Worm (Caenorhabditis elegans) whole organism, L1 larva: ENCODE results near the gene ZC317.7.
"Not testable (repeated sequence)": the region's sequence is repeated elsewhere in the genome, so short reads cannot be mapped to it uniquely, and the experiment has no call there.

Experiments used
- aha-1 ChIP-seq: fragments of 150-350 bp; optimal IDR thresholded peaks from 2 replicates; lab custom pipeline; 2014; ENCODE audit warnings: missing biosample characterization, missing genetic modification characterization
- aly-2 ChIP-seq: fragments of 150-350 bp; optimal IDR thresholded peaks from 2 replicates; lab custom pipeline; 2014; ENCODE audit warnings: missing biosample characterization, missing genetic modification characterization
- ama-1 ChIP-seq: fragments of 150-350 bp; optimal IDR thresholded peaks from 2 replicates; lab custom pipeline; 2014
- blmp-1 ChIP-seq: fragments of 150-350 bp; optimal IDR thresholded peaks from 2 replicates; lab custom pipeline; 2014; ENCODE audit warnings: missing biosample characterization, missing genetic modification characterization
- ceh-63 ChIP-seq: fragments of 200-800 bp; sonication (Bioruptor generic); optimal IDR thresholded peaks from 2 replicates; lab custom pipeline; 2018; ENCODE audit warnings: mild to moderate bottlenecking, missing genetic modification characterization, missing compliant biosample characterization
- ceh-88 ChIP-seq: fragments of 200-800 bp; sonication (Bioruptor generic); IDR thresholded peaks from 2 replicates; pipeline ENCODE4 v1.3.6; 2022; ENCODE audit warnings: missing genetic modification characterization, missing compliant biosample characterization
- dsc-1 ChIP-seq: sonication (generic microtip); optimal IDR thresholded peaks from 2 replicates; lab custom pipeline; 2016; ENCODE audit warnings: mild to moderate bottlenecking, missing genetic modification characterization, missing compliant biosample characterization
- efl-1 ChIP-seq, 4 experiments: fragments of 150-350 bp; optimal IDR thresholded peaks in 3 of 4; peaks in 1 of 4; 1 replicate in 1 of 4; 2 replicates in 3 of 4; lab custom pipeline; 2014; ENCODE audit warnings: missing biosample characterization in 2 of 4, missing genetic modification characterization in 2 of 4, missing genetic modification reagents in 2 of 4
- elt-2 ChIP-seq: sonication (generic microtip); optimal IDR thresholded peaks from 2 replicates; lab custom pipeline; 2016; ENCODE audit warnings: missing genetic modification characterization, mild to moderate bottlenecking, inconsistent platforms, missing compliant biosample characterization, missing genetic modification reagents
- elt-3 ChIP-seq, 6 experiments: fragments of 150-350 bp in 1 of 6; sonication (generic microtip); optimal IDR thresholded peaks; 2 replicates each; lab custom pipeline; 2017 to 2018; ENCODE audit warnings: missing biosample characterization in 6 of 6, missing genetic modification characterization in 6 of 6, inconsistent platforms in 1 of 6
- ets-5 ChIP-seq: fragments of 200-800 bp; sonication (Bioruptor generic); IDR thresholded peaks from 2 replicates; pipeline ENCODE4 v1.3.6; 2022; ENCODE audit warnings: missing genetic modification characterization, missing compliant biosample characterization
- fos-1 ChIP-seq: fragments of 150-350 bp; optimal IDR thresholded peaks from 2 replicates; lab custom pipeline; 2014; ENCODE audit warnings: missing biosample characterization, missing genetic modification characterization
- hlh-4 ChIP-seq: sonication (generic microtip); optimal IDR thresholded peaks from 2 replicates; lab custom pipeline; 2016; ENCODE audit warnings: mild to moderate bottlenecking, missing genetic modification characterization, missing compliant biosample characterization
- hpl-2 ChIP-seq: fragments of 150-350 bp; optimal IDR thresholded peaks from 2 replicates; lab custom pipeline; 2014; ENCODE audit warnings: missing biosample characterization, missing genetic modification reagents, missing genetic modification characterization
- isw-1 ChIP-seq: fragments of 200-800 bp; sonication (Bioruptor generic); IDR thresholded peaks from 2 replicates; pipeline ENCODE4 v1.3.6; 2022; ENCODE audit warnings: missing genetic modification characterization, missing compliant biosample characterization
- jun-1 ChIP-seq: fragments of 150-350 bp; optimal IDR thresholded peaks from 2 replicates; lab custom pipeline; 2014; ENCODE audit warnings: missing biosample characterization, missing genetic modification reagents, missing genetic modification characterization
- lin-13 ChIP-seq: fragments of 150-350 bp; optimal IDR thresholded peaks from 2 replicates; lab custom pipeline; 2014; ENCODE audit warnings: missing biosample characterization, missing genetic modification reagents, missing genetic modification characterization
- lin-35 ChIP-seq, 2 experiments: fragments of 150-350 bp; optimal IDR thresholded peaks; 2 replicates each; lab custom pipeline; 2014; ENCODE audit warnings: missing biosample characterization in 2 of 2, missing genetic modification characterization in 2 of 2, missing genetic modification reagents in 2 of 2
- lir-3 ChIP-seq: sonication (generic microtip); optimal IDR thresholded peaks from 2 replicates; lab custom pipeline; 2016; ENCODE audit warnings: mild to moderate bottlenecking, missing genetic modification characterization, moderate library complexity, missing compliant biosample characterization; ENCODE audit not compliant: poor library complexity
- lsy-2 ChIP-seq, 2 experiments: fragments of 150-350 bp; optimal IDR thresholded peaks; 2 replicates each; lab custom pipeline; 2014; ENCODE audit warnings: missing biosample characterization in 2 of 2, missing genetic modification characterization in 2 of 2
- mdl-1 ChIP-seq, 2 experiments: fragments of 150-350 bp; optimal IDR thresholded peaks; 2 replicates each; lab custom pipeline; 2014 to 2017; ENCODE audit warnings: missing biosample characterization in 2 of 2, missing genetic modification characterization in 2 of 2, inconsistent platforms in 1 of 2
- mep-1 ChIP-seq: fragments of 150-350 bp; optimal IDR thresholded peaks from 2 replicates; lab custom pipeline; 2014; ENCODE audit warnings: missing biosample characterization, missing genetic modification characterization
- nhr-11 ChIP-seq: fragments of 150-350 bp; optimal IDR thresholded peaks from 2 replicates; lab custom pipeline; 2014; ENCODE audit warnings: missing biosample characterization, missing genetic modification characterization
- nhr-76 ChIP-seq: sonication (generic microtip); optimal IDR thresholded peaks from 2 replicates; lab custom pipeline; 2017; ENCODE audit warnings: missing biosample characterization, missing genetic modification characterization
- nhr-84 ChIP-seq: sonication (generic microtip); optimal IDR thresholded peaks from 2 replicates; lab custom pipeline; 2017; ENCODE audit warnings: missing biosample characterization, missing genetic modification characterization
- nhr-85 ChIP-seq: sonication (generic microtip); peaks from one replicate; lab custom pipeline; 2016; ENCODE audit warnings: missing genetic modification characterization, inconsistent platforms, missing compliant biosample characterization
- nhr-90 ChIP-seq: sonication (generic microtip); optimal IDR thresholded peaks from 2 replicates; lab custom pipeline; 2016; ENCODE audit warnings: mild to moderate bottlenecking, missing genetic modification characterization, missing compliant biosample characterization; ENCODE audit not compliant: poor library complexity
- pag-3 ChIP-seq: sonication (generic microtip); optimal IDR thresholded peaks from 2 replicates; lab custom pipeline; 2017; ENCODE audit warnings: missing genetic modification characterization, mild to moderate bottlenecking, missing compliant biosample characterization, antibody characterized with exemption, borderline replicate concordance; ENCODE audit not compliant: insufficient read depth
- pqm-1 ChIP-seq: sonication (generic microtip); optimal IDR thresholded peaks from 3 replicates; lab custom pipeline; 2017; ENCODE audit warnings: missing biosample characterization, missing genetic modification characterization
- rnt-1 ChIP-seq: sonication (generic microtip); optimal IDR thresholded peaks from 2 replicates; lab custom pipeline; 2016; ENCODE audit warnings: mild to moderate bottlenecking, missing genetic modification characterization, moderate library complexity, missing compliant biosample characterization
- snu-23 ChIP-seq: sonication (generic microtip); optimal IDR thresholded peaks from 2 replicates; lab custom pipeline; 2016; ENCODE audit warnings: missing genetic modification characterization, missing compliant biosample characterization
- sup-37 ChIP-seq: fragments of 200-800 bp; sonication (Bioruptor generic); optimal IDR thresholded peaks from 2 replicates; lab custom pipeline; 2018; ENCODE audit warnings: mild to moderate bottlenecking, missing genetic modification characterization, missing compliant biosample characterization
- tbx-2 ChIP-seq: sonication (generic microtip); optimal IDR thresholded peaks from 2 replicates; lab custom pipeline; 2016; ENCODE audit warnings: missing genetic modification characterization, missing compliant biosample characterization
- unc-130 ChIP-seq: fragments of 150-350 bp; optimal IDR thresholded peaks from 2 replicates; lab custom pipeline; 2017; ENCODE audit warnings: missing biosample characterization, missing genetic modification characterization, inconsistent platforms
- unc-98 ChIP-seq: fragments of 200-800 bp; sonication (Bioruptor generic); IDR thresholded peaks from 2 replicates; pipeline ENCODE4 v1.3.6; 2022; ENCODE audit warnings: missing genetic modification characterization, missing compliant biosample characterization
- zag-1 ChIP-seq: fragments of 150-350 bp; optimal IDR thresholded peaks from 2 replicates; lab custom pipeline; 2014; ENCODE audit warnings: missing biosample characterization, missing genetic modification characterization
- ztf-4 ChIP-seq: fragments of 150-350 bp; optimal IDR thresholded peaks from 2 replicates; lab custom pipeline; 2014; ENCODE audit warnings: missing biosample characterization, missing genetic modification characterization

The ZC317.7 gene

ce11 chrV:5470930-5471329 is at the start of gene ZC317.7:
ZC317.7 (minus strand) TSS chrV:5471030.
- TF ChIP-seq ceh-63 (GFP tag; lab: Kevin White, UChicago); ama-1 (lab: Kevin White, UChicago); nhr-76 (tag; lab: Kevin White, UChicago): not testable (repeated sequence)

- TF ChIP-seq efl-1 (optimal IDR thresholded peaks at IDR 0.05; lab: Kevin White, UChicago) (no peak), efl-1 (GFP tag; optimal IDR thresholded peaks at IDR 0.05 in 1 of 2; lab: Kevin White, UChicago) (peak in 1 of 2 experiments; percentile 49), elt-2 (peak; percentile 46), lin-35 (GFP tag; optimal IDR thresholded peaks at IDR 0.05; lab: Kevin White, UChicago) (peak in 1 of 2 experiments; percentile 1), aly-2 (tag; lab: Kevin White, UChicago) (no peak)
Observed at ce11 chrV:5513630-5514378, 43.0 kb upstream of the ZC317.7 start, which contains the start of the genes hpo-15 and mms-19. hpo-15 (minus strand) TSS chrV:5513830. mms-19 (plus strand) TSS chrV:5514348.

- TF ChIP-seq lin-35 (GFP tag; optimal IDR thresholded peaks at IDR 0.05; lab: Kevin White, UChicago) (peak in 1 of 2 experiments; percentile 0), tbx-2 (tag; lab: Kevin White, UChicago) (no peak), lsy-2 (tag; optimal IDR thresholded peaks at IDR 0.05; lab: Kevin White, UChicago) (no peak), nhr-84 (tag; lab: Kevin White, UChicago) (no peak), ceh-88 (no peak), elt-2 (peak; percentile 80), aha-1 (tag; lab: Kevin White, UChicago) (no peak), fos-1 (no peak), pqm-1 (tag; lab: Kevin White, UChicago) (peak; percentile 75), jun-1 (tag; lab: Kevin White, UChicago) (no peak)
- TF ChIP-seq, all 84 proteins: peak for 3
Observed at ce11 chrV:5512559-5512958, 41.7 kb upstream of the ZC317.7 start.

DNA sequence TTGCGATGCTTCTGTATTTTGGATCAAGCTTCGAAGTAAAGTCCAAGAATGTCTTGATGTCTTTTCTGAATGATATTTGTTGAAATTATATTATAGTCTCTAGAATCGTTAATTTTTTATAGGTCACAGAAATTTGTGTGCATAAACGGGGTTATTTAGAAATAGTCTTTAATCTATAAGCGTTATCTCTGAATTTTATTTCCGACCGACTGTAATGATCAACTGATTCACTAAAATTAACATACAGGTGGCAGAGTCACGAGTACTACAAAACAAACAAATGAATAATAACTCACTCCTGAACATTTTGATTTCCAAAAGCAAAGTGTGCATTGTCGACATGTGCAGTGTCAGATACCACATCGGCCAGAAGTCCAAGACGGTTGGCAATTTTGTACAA is 40.9 kb upstream of the ZC317.7 start:
- TF ChIP-seq lin-35 (GFP tag; optimal IDR thresholded peaks at IDR 0.05; lab: Kevin White, UChicago) (peak in 1 of 2 experiments; percentile 27), elt-2 (peak; percentile 67), sup-37 (GFP tag; lab: Kevin White, UChicago) (no peak)
- TF ChIP-seq, all 84 proteins: peak for 2

ce11 chrV:5509966-5510365 is 39.1 kb upstream of the ZC317.7 start:
- TF ChIP-seq mep-1 (no peak), hpl-2 (no peak), ztf-4 (tag; lab: Kevin White, UChicago) (no peak), hlh-4 (tag; lab: Kevin White, UChicago) (no peak), ceh-88 (no peak), unc-130 (tag; lab: Kevin White, UChicago) (no peak), ets-5 (no peak)

DNA sequence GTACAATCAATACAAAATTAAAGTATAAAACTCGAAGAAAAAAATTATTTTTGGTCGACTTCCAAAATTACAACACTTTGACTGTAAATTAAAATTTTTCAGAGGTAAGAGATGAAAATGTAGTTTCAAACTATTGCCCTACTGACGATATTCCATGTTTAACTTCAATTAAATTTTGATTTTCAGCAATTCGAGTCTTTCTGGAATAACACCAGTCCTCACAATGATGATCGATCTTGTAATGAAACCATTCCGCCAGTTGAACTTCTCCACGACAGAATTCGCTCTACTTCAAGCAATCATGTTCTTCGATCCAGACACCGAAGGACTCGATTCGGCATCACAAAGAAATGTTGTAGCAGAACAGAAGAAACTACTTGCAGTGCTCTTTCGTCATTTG is 38.3 kb upstream of the ZC317.7 start:
- TF ChIP-seq hpl-2, result no peak
- no peak for TF ChIP-seq aly-2 (tag; lab: Kevin White, UChicago)
- TF ChIP-seq pag-3, result no peak
- TF ChIP-seq ztf-4 (tag; lab: Kevin White, UChicago), result no peak
- no peak for TF ChIP-seq lsy-2 (tag; optimal IDR thresholded peaks at IDR 0.05; lab: Kevin White, UChicago)
- no peak for TF ChIP-seq unc-98 (GFP tag; lab: Robert Waterston, UW)

DNA sequence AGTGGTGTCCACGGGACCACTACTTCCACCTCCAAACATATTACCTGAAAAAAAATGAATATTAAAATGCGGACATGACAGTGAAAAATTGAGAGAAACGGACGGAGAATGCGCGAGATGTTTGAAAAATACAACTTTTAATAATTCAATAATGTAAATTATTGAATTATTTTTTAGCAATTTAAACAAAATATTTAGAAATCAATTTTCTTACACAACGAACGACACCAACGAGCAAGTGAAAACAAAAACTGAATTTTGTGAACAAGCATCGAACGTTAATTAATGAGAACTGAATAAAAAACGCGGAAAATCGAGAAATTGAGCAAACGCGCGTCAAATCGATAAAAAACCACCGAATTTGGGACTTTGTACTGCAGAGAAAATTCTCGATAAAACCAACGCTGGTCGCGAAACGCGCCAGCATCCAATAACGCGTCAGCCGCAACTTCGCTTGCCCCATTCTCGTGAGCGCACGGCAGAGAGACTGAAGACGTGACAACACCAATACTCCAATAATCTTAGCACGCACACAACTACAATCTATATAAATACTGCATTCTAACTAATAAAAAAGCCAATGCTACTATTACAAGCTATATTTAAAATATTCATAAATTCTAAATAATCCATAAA is 34.1 kb upstream of the ZC317.7 start, which contains the start of the genes dnj-19 and nhr-47:
dnj-19 (minus strand) TSS at position 51 of the 636 bp plus-strand sequence.
nhr-47 (plus strand) TSS at position 447 of the 636 bp plus-strand sequence.
- TF ChIP-seq snu-23 (GFP tag; lab: Kevin White, UChicago), result peak; percentile 95
- peak; percentile 87 for TF ChIP-seq lin-13 (GFP tag; lab: Kevin White, UChicago)
- TF ChIP-seq elt-3 (tag; optimal IDR thresholded peaks at IDR 0.05; lab: Kevin White, UChicago), result peak in 2 of 6 experiments; percentile 71 to 84
- peak; percentile 89 for TF ChIP-seq isw-1
- TF ChIP-seq mdl-1 (tag; optimal IDR thresholded peaks at IDR 0.05; lab: Kevin White, UChicago), result peak in 1 of 2 experiments; percentile 86
- TF ChIP-seq zag-1 (tag; lab: Kevin White, UChicago), result no peak
- no peak for TF ChIP-seq nhr-84 (tag; lab: Kevin White, UChicago)
- TF ChIP-seq pag-3, result peak; percentile 22
- peak; percentile 58 for TF ChIP-seq blmp-1
- peak; percentile 89 for TF ChIP-seq nhr-85
- peak; percentile 82 for TF ChIP-seq nhr-11 (tag; lab: Kevin White, UChicago)
- TF ChIP-seq dsc-1 (tag; lab: Kevin White, UChicago), result peak; percentile 96
- peak; percentile 94 for TF ChIP-seq rnt-1 (tag; lab: Kevin White, UChicago)
- peak; percentile 88 for TF ChIP-seq efl-1 (optimal IDR thresholded peaks at IDR 0.05; lab: Kevin White, UChicago)
- peak; percentile 81 to 98 for TF ChIP-seq efl-1 (GFP tag; optimal IDR thresholded peaks at IDR 0.05 in 1 of 2; lab: Kevin White, UChicago)
- TF ChIP-seq lir-3, result peak; percentile 79
- TF ChIP-seq nhr-90 (tag; lab: Kevin White, UChicago), result peak; percentile 94
